Worm (Caenorhabditis elegans): ENCODE results near the gene C02B4.3.
"Not testable (repeated sequence)": the region's sequence is repeated elsewhere in the genome, so short reads cannot be mapped to it uniquely, and the experiment has no call there.

Gene C02B4.3

ce11 chrX:12620310-12620709 lies 39.3 kb downstream of the C02B4.3 start:
- TF ChIP-seq K02D7.2 (tag; optimal IDR thresholded peaks at IDR 0.05) (no peak), zip-5 (tag; optimal IDR thresholded peaks at IDR 0.05) (no peak), syd-9 (tag; optimal IDR thresholded peaks at IDR 0.05) (no peak), ceh-14 (tag; optimal IDR thresholded peaks at IDR 0.05) (no peak), ceh-2 (tag; optimal IDR thresholded peaks at IDR 0.05) (no peak), pat-9 (tag; optimal IDR thresholded peaks at IDR 0.05) (no peak), hlh-6 (tag; optimal IDR thresholded peaks at IDR 0.05) (no peak), elt-2 (tag; optimal IDR thresholded peaks at IDR 0.05) (no peak), dmd-4 (tag; optimal IDR thresholded peaks at IDR 0.05; ENCODE audit: borderline replicate concordance) (no peak), ztf-16 (tag; optimal IDR thresholded peaks at IDR 0.05) (no peak)

DNA sequence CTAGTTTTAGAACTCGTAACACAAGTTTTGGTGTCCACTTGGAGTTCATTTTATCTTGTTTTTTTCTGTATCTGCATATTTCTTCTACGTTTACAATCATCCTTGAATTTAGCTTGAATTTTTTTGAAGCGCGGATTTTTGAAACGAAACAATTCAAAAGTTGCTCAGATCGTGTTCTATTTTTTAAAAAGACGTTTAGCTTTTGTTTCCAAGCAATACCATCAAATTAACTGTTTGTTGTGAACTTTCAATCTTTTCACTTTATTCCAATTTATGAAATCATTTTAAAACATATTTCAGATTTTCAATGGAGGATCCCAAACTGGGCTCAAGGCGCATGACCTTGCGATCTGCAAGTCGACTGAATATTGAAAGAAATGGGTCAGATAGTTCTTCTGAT lies 40.5 kb downstream of the C02B4.3 start, which contains the start of gene R09A8.2:
R09A8.2 (plus strand) TSS at position 301 of the 400 bp plus-strand sequence.
- no peak for TF ChIP-seq pqm-1 (tag; optimal IDR thresholded peaks at IDR 0.05)
- TF ChIP-seq pax-1 (tag; optimal IDR thresholded peaks at IDR 0.05), result no peak
- no peak for TF ChIP-seq tbx-7 (tag; optimal IDR thresholded peaks at IDR 0.05)
- TF ChIP-seq unc-42 (tag; optimal IDR thresholded peaks at IDR 0.05), result no peak
- TF ChIP-seq zip-5 (tag; optimal IDR thresholded peaks at IDR 0.05), result no peak
- no peak for TF ChIP-seq K09A11.1 (tag; optimal IDR thresholded peaks at IDR 0.05; ENCODE audit: insufficient read depth)
- TF ChIP-seq odd-2 (tag; optimal IDR thresholded peaks at IDR 0.05), result no peak
- no peak for TF ChIP-seq ceh-24 (tag; optimal IDR thresholded peaks at IDR 0.05)
- no peak for TF ChIP-seq dve-1 (tag; optimal IDR thresholded peaks at IDR 0.05)
- no peak for TF ChIP-seq fkh-6 (tag; optimal IDR thresholded peaks at IDR 0.05)
- TF ChIP-seq ceh-6 (GFP tag; optimal IDR thresholded peaks at IDR 0.05), result no peak
- no peak for TF ChIP-seq pha-2 (tag; optimal IDR thresholded peaks at IDR 0.05)
- no peak for TF ChIP-seq dmd-4 (tag; optimal IDR thresholded peaks at IDR 0.05; ENCODE audit: borderline replicate concordance)
- TF ChIP-seq che-1 (tag; optimal IDR thresholded peaks at IDR 0.05), result no peak
- no peak for TF ChIP-seq unc-3 (GFP tag; conservative IDR thresholded peaks at IDR 0.05)
- no peak for TF ChIP-seq unc-3 (tag; optimal IDR thresholded peaks at IDR 0.05)
- no peak for TF ChIP-seq ahr-1 (tag; optimal IDR thresholded peaks at IDR 0.05)
- no peak for TF ChIP-seq pha-4 (tag; optimal IDR thresholded peaks at IDR 0.05)
- no peak for TF ChIP-seq ama-1 (optimal IDR thresholded peaks at IDR 0.05)

DNA sequence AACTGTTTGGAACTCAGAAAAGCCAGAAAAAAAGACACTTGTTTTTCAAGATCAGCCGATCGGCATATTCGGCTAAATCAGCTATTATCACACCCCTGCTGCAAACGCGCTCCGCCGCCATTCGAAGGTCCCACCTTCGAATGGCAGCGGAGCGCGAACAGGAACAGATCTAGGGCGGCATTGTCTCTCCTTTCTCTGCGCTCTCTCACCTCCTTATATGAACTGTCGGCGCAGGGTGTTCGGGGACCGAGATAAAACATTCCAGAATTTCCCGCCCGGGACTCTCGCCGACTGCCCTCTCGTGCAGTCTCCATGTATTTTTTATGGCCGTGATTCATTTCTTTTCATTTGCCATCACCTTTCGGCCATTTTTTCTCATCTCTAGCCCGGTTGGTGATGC lies 41.2 kb downstream of the C02B4.3 start:
- no peak for TF ChIP-seq hlh-8 (tag; optimal IDR thresholded peaks at IDR 0.05)

- TF ChIP-seq syd-9, nhr-232, hlh-8 (tag; optimal IDR thresholded peaks at IDR 0.05): not testable (repeated sequence)
Measured at ce11 chrX:12613451-12613850, 46.2 kb downstream of the C02B4.3 start, which contains the start of gene R09A8.1. R09A8.1 (plus strand) TSS chrX:12613751.

All from whole organism, late embryonic.